Fruit fly (Drosophila melanogaster): ENCODE measurements around the gene CG34298.

DNA sequence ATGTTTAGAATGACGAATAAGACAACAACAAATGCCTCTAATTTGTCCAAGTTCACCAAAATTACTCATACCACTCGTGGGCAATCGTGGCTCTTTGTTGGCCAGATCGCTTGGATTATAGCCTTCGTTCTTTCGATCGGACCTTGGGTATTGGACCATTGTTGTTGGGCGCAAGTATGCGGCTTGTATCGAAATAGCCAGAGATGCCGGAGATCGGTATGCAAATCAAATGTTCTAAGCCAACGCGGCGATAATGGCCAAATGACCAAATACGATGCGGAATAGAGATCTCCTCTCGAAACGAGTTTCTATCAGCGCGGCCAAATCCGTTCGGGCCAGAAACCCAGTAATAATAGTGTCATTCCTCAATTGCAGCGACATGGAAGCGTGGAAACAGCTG lies 14.4 kb upstream of the CG34298 start:
- TF ChIP-seq usp (GFP tag; optimal IDR thresholded peaks at IDR 0.05) (no peak), psq (optimal IDR thresholded peaks at IDR 0.05) (no peak)

All from whole organism.